Worm (Caenorhabditis elegans) whole organism, L3 larva: Measurements from ENCODE around the gene C26B9.5.

Experiments used
- ceh-9 ChIP-seq: sonication (generic microtip); optimal IDR thresholded peaks from 2 replicates; lab custom pipeline; 2018; ENCODE audit warnings: missing biosample characterization, missing genetic modification characterization
- elt-1 ChIP-seq: fragments of 150-350 bp; optimal IDR thresholded peaks from 2 replicates; lab custom pipeline; 2014; ENCODE audit warnings: missing biosample characterization, missing genetic modification characterization
- fkh-10 ChIP-seq: sonication (generic microtip); optimal IDR thresholded peaks from 2 replicates; lab custom pipeline; 2017; ENCODE audit warnings: missing biosample characterization, missing genetic modification reagents, missing genetic modification characterization
- hmg-11 ChIP-seq: sonication (generic microtip); optimal IDR thresholded peaks from 2 replicates; lab custom pipeline; 2016; ENCODE audit warnings: missing genetic modification characterization, missing compliant biosample characterization
- mml-1 ChIP-seq: fragments of 150-350 bp; sonication (generic microtip); optimal IDR thresholded peaks from 3 replicates; lab custom pipeline; 2014; ENCODE audit warnings: missing biosample characterization, missing genetic modification characterization
- pqm-1 ChIP-seq: fragments of 150-350 bp; optimal IDR thresholded peaks from 2 replicates; lab custom pipeline; 2017; ENCODE audit warnings: missing biosample characterization, missing genetic modification characterization, inconsistent platforms

DNA sequence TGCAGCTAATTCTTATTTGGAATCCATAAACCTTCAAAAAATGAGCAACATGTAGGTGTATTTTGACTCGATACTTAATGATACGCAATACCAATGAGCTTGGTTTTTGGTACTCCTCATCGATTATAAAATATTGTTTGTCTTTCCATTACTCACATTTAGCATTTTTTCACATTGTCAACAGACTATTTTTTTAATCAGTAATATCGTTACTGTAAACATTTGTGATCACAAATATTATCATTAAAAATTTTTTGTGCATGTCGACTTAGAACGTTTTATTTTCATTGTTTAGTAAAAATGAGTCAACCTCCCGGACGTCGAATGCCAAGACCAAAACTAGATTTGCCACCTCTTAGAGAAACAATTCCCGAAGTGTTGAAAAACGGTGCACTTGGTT lies 48.0 kb downstream of the C26B9.5 start, which contains the start of gene sek-5:
- no peak for TF ChIP-seq hmg-11 (tag; lab: Kevin White, UChicago)
- no peak for TF ChIP-seq elt-1
- TF ChIP-seq mml-1 (tag; lab: Kevin White, UChicago), result no peak
- TF ChIP-seq fkh-10, result no peak
- no peak for TF ChIP-seq ceh-9
- no peak for TF ChIP-seq pqm-1 (tag; lab: Kevin White, UChicago)
